Worm (Caenorhabditis elegans): Measurements from ENCODE around the gene col-166.

ce11 chrX:6275343-6275742, 4.5 kb upstream of the col-166 start:
- TF ChIP-seq elt-3 (tag; optimal IDR thresholded peaks at IDR 0.05), result no peak
- no peak for TF ChIP-seq egl-27 (tag; optimal IDR thresholded peaks at IDR 0.05)
- no peak for TF ChIP-seq fos-1 (tag; optimal IDR thresholded peaks at IDR 0.05)
- no peak for TF ChIP-seq unc-62 (GFP tag; optimal IDR thresholded peaks at IDR 0.05)
- TF ChIP-seq nhr-28 (tag; optimal IDR thresholded peaks at IDR 0.05), result no peak
- TF ChIP-seq zag-1 (tag; optimal IDR thresholded peaks at IDR 0.05), result no peak
- no peak for TF ChIP-seq lin-15B (tag; optimal IDR thresholded peaks at IDR 0.05)
- no peak for TF ChIP-seq snpc-4 (tag; optimal IDR thresholded peaks at IDR 0.05)
- TF ChIP-seq pqm-1 (tag; optimal IDR thresholded peaks at IDR 0.05), result no peak
- no peak for TF ChIP-seq ama-1 (optimal IDR thresholded peaks at IDR 0.05)
- no peak for TF ChIP-seq ceh-16 (tag; optimal IDR thresholded peaks at IDR 0.05)
- no peak for TF ChIP-seq nhr-76 (tag; optimal IDR thresholded peaks at IDR 0.05)
- TF ChIP-seq ceh-82 (tag; optimal IDR thresholded peaks at IDR 0.05), result no peak
